Worm (Caenorhabditis elegans): ENCODE measurements around the gene K02E11.3.

DNA sequence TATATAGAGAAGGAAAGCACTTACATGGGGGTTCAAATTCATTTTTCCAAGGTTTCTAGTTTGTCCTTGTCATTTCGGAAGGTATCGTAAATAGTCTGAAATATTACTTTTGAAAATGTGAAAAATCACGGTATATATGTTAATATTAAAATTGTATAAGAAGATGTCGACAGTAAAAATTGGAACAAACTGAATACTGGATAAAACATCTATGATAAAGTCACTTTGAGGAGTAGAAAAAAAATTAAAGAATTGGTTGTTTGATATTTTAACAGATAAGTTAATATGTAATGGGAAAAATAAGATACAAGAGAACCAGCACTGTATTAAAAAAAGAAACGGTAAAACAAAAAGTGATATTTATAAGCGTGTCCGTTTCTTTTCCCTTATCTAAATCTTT, 20.3 kb downstream of the K02E11.3 start, which contains the start of gene nep-21:
- TF ChIP-seq dmd-4 (tag; optimal IDR thresholded peaks at IDR 0.05; ENCODE audit: borderline replicate concordance) (no peak), ttx-3 (tag; optimal IDR thresholded peaks at IDR 0.05) (no peak), pros-1 (tag; optimal IDR thresholded peaks at IDR 0.05) (no peak), pqm-1 (tag; optimal IDR thresholded peaks at IDR 0.05) (no peak), Y22D7AL.16 (tag; optimal IDR thresholded peaks at IDR 0.05) (no peak), pha-4 (tag; optimal IDR thresholded peaks at IDR 0.05) (no peak), ama-1 (optimal IDR thresholded peaks at IDR 0.05) (no peak), C08G9.2 (tag; optimal IDR thresholded peaks at IDR 0.05) (no peak), npax-4 (tag; optimal IDR thresholded peaks at IDR 0.05) (no peak), nhr-232 (tag; optimal IDR thresholded peaks at IDR 0.05) (no peak), unc-3 (GFP tag; conservative IDR thresholded peaks at IDR 0.05) (no peak), unc-3 (tag; optimal IDR thresholded peaks at IDR 0.05) (no peak), elt-2 (tag; optimal IDR thresholded peaks at IDR 0.05) (no peak), ceh-48 (tag; optimal IDR thresholded peaks at IDR 0.05) (no peak)

Data from whole organism, late embryonic.